Worm (Caenorhabditis elegans) whole organism, L3 larva: ENCODE measurements around the gene F59A1.18.

Experiments
- aly-2 ChIP-seq: fragments of 150-350 bp; optimal IDR thresholded peaks from 2 replicates; lab custom pipeline; 2014; ENCODE audit warnings: missing biosample characterization, missing genetic modification characterization
- ama-1 ChIP-seq: fragments of 150-350 bp; optimal IDR thresholded peaks from 2 replicates; lab custom pipeline; 2018
- ceh-16 ChIP-seq: sonication (generic microtip); optimal IDR thresholded peaks from 2 replicates; lab custom pipeline; 2017; ENCODE audit warnings: missing biosample characterization, missing genetic modification characterization
- ceh-28 ChIP-seq: fragments of 150-350 bp; optimal IDR thresholded peaks from 2 replicates; lab custom pipeline; 2014; ENCODE audit warnings: missing biosample characterization, missing genetic modification reagents, missing genetic modification characterization
- ceh-9 ChIP-seq: sonication (generic microtip); optimal IDR thresholded peaks from 2 replicates; lab custom pipeline; 2018; ENCODE audit warnings: missing biosample characterization, missing genetic modification characterization
- daf-12 ChIP-seq: fragments of 150-350 bp; optimal IDR thresholded peaks from 2 replicates; lab custom pipeline; 2014; ENCODE audit warnings: missing biosample characterization, missing genetic modification reagents, missing genetic modification characterization
- egl-5 ChIP-seq: fragments of 150-350 bp; optimal IDR thresholded peaks from 2 replicates; lab custom pipeline; 2017; ENCODE audit warnings: missing biosample characterization, missing genetic modification reagents, missing genetic modification characterization, inconsistent platforms
- elt-1 ChIP-seq: fragments of 150-350 bp; optimal IDR thresholded peaks from 2 replicates; lab custom pipeline; 2014; ENCODE audit warnings: missing biosample characterization, missing genetic modification characterization
- elt-2 ChIP-seq: sonication (generic microtip); optimal IDR thresholded peaks from 2 replicates; lab custom pipeline; 2016; ENCODE audit warnings: missing genetic modification reagents, mild to moderate bottlenecking, missing genetic modification characterization, missing compliant biosample characterization
- elt-3 ChIP-seq, 3 experiments: fragments of 150-350 bp in 1 of 3; sonication (generic microtip) in 2 of 3; optimal IDR thresholded peaks; 2 replicates in 2 of 3; 4 replicates in 1 of 3; lab custom pipeline; 2014 to 2017; ENCODE audit warnings: missing biosample characterization in 3 of 3, missing genetic modification characterization in 3 of 3
- fkh-10 ChIP-seq: sonication (generic microtip); optimal IDR thresholded peaks from 2 replicates; lab custom pipeline; 2017; ENCODE audit warnings: missing biosample characterization, missing genetic modification reagents, missing genetic modification characterization
- fos-1 ChIP-seq: fragments of 150-350 bp; optimal IDR thresholded peaks from 2 replicates; lab custom pipeline; 2014; ENCODE audit warnings: missing biosample characterization, missing genetic modification characterization
- hmg-11 ChIP-seq: sonication (generic microtip); optimal IDR thresholded peaks from 2 replicates; lab custom pipeline; 2016; ENCODE audit warnings: missing genetic modification characterization, missing compliant biosample characterization
- jun-1 ChIP-seq: fragments of 150-350 bp; optimal IDR thresholded peaks from 2 replicates; lab custom pipeline; 2014; ENCODE audit warnings: missing biosample characterization, missing genetic modification reagents, missing genetic modification characterization
- lin-15B ChIP-seq: fragments of 150-350 bp; optimal IDR thresholded peaks from 2 replicates; lab custom pipeline; 2014; ENCODE audit warnings: missing biosample characterization, missing genetic modification characterization
- lsy-12 ChIP-seq: sonication (generic microtip); optimal IDR thresholded peaks from 2 replicates; lab custom pipeline; 2016; ENCODE audit warnings: mild to moderate bottlenecking, missing genetic modification characterization, missing compliant biosample characterization
- mdl-1 ChIP-seq: fragments of 150-350 bp; optimal IDR thresholded peaks from 2 replicates; lab custom pipeline; 2014; ENCODE audit warnings: missing biosample characterization, missing genetic modification characterization
- mml-1 ChIP-seq: fragments of 150-350 bp; sonication (generic microtip); optimal IDR thresholded peaks from 3 replicates; lab custom pipeline; 2014; ENCODE audit warnings: missing biosample characterization, missing genetic modification characterization
- nfya-1 ChIP-seq: sonication (generic microtip); optimal IDR thresholded peaks from 2 replicates; lab custom pipeline; 2017; ENCODE audit warnings: missing genetic modification characterization, mild to moderate bottlenecking, missing compliant biosample characterization, antibody characterized with exemption, moderate library complexity; ENCODE audit not compliant: insufficient read depth
- nhr-11 ChIP-seq: fragments of 150-350 bp; optimal IDR thresholded peaks from 2 replicates; lab custom pipeline; 2014; ENCODE audit warnings: missing biosample characterization, missing genetic modification characterization
- nhr-12 ChIP-seq: fragments of 150-350 bp; optimal IDR thresholded peaks from 2 replicates; lab custom pipeline; 2014; ENCODE audit warnings: missing biosample characterization, missing genetic modification characterization
- nhr-23 ChIP-seq: fragments of 150-350 bp; optimal IDR thresholded peaks from 2 replicates; lab custom pipeline; 2014; ENCODE audit warnings: missing biosample characterization, missing genetic modification reagents, missing genetic modification characterization
- nhr-237 ChIP-seq: fragments of 150-350 bp; optimal IDR thresholded peaks from 2 replicates; lab custom pipeline; 2014; ENCODE audit warnings: missing biosample characterization, missing genetic modification characterization
- nhr-25 ChIP-seq: sonication (generic microtip); optimal IDR thresholded peaks from 2 replicates; lab custom pipeline; 2017; ENCODE audit warnings: missing biosample characterization, missing genetic modification characterization
- nhr-28 ChIP-seq: fragments of 150-350 bp; optimal IDR thresholded peaks from 2 replicates; lab custom pipeline; 2014; ENCODE audit warnings: missing biosample characterization, missing genetic modification characterization
- nhr-67 ChIP-seq: fragments of 150-350 bp; optimal IDR thresholded peaks from 2 replicates; lab custom pipeline; 2014; ENCODE audit warnings: missing biosample characterization, missing genetic modification characterization
- nhr-76 ChIP-seq: fragments of 150-350 bp; sonication (generic microtip); optimal IDR thresholded peaks from 5 replicates; lab custom pipeline; 2014; ENCODE audit warnings: missing biosample characterization, missing genetic modification characterization
- nhr-77 ChIP-seq: fragments of 150-350 bp; optimal IDR thresholded peaks from 2 replicates; lab custom pipeline; 2014; ENCODE audit warnings: missing biosample characterization, missing genetic modification characterization
- pqm-1 ChIP-seq: fragments of 150-350 bp; optimal IDR thresholded peaks from 2 replicates; lab custom pipeline; 2017; ENCODE audit warnings: missing biosample characterization, missing genetic modification characterization, inconsistent platforms
- sea-2 ChIP-seq: fragments of 150-350 bp; sonication (generic microtip); optimal IDR thresholded peaks from 4 replicates; lab custom pipeline; 2014; ENCODE audit warnings: missing biosample characterization, missing genetic modification reagents, missing genetic modification characterization
- skn-1 ChIP-seq: fragments of 150-350 bp; optimal IDR thresholded peaks from 2 replicates; lab custom pipeline; 2014; ENCODE audit warnings: missing biosample characterization, missing genetic modification characterization
- snpc-4 ChIP-seq: fragments of 150-350 bp; optimal IDR thresholded peaks from 2 replicates; lab custom pipeline; 2014; ENCODE audit warnings: missing biosample characterization, missing genetic modification characterization
- tbx-2 ChIP-seq: sonication (generic microtip); optimal IDR thresholded peaks from 2 replicates; lab custom pipeline; 2016; ENCODE audit warnings: mild to moderate bottlenecking, missing genetic modification characterization, missing compliant biosample characterization
- unc-39 ChIP-seq: sonication (generic microtip); optimal IDR thresholded peaks from 4 replicates; lab custom pipeline; 2017; ENCODE audit warnings: missing biosample characterization, missing genetic modification characterization
- zag-1 ChIP-seq: fragments of 150-350 bp; optimal IDR thresholded peaks from 2 replicates; lab custom pipeline; 2014; ENCODE audit warnings: missing biosample characterization, missing genetic modification characterization
- ztf-11 ChIP-seq: fragments of 150-350 bp; optimal IDR thresholded peaks from 2 replicates; lab custom pipeline; 2014; ENCODE audit warnings: missing biosample characterization, missing genetic modification characterization
- ztf-4 ChIP-seq: fragments of 150-350 bp; optimal IDR thresholded peaks from 2 replicates; lab custom pipeline; 2014; ENCODE audit warnings: missing biosample characterization, missing genetic modification characterization

Gene F59A1.18

DNA sequence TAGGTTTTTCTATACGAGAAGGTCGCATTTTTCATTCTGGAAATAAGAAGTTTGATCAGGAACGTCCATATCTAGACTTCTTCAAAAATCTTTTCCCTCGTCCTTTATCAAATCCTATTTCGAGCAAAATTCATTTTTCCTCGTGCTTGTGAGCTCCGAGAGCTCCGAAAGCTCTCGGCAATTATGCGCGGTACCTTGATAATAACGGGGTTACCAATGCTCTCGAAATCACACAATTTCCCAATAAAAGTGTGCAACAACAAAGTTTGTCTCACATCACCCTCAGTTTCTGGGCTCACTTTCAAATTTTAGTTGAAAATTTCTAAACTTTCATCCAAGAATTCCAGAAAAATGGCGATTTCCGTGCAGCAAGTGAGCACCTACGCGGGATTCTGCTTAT lies 18.2 kb downstream of the F59A1.18 start, which contains the start of gene str-89:
Gene str-89 (plus strand): TSS at position 301 of the 400 bp plus-strand sequence.
- TF ChIP-seq lsy-12: no peak
- TF ChIP-seq elt-2 (tag; lab: Kevin White, UChicago): no peak
- no peak for TF ChIP-seq nhr-76 (tag; lab: Kevin White, UChicago)
- TF ChIP-seq nhr-25 (tag; lab: Kevin White, UChicago): no peak
- no peak for TF ChIP-seq fkh-10 (GFP tag; lab: Kevin White, UChicago)
- no peak for TF ChIP-seq nhr-67
- TF ChIP-seq fos-1: no peak
- no peak for TF ChIP-seq pqm-1 (tag; lab: Kevin White, UChicago)
- TF ChIP-seq jun-1 (tag; lab: Kevin White, UChicago): no peak
- TF ChIP-seq nhr-11: no peak
- no peak for TF ChIP-seq ceh-28 (tag; lab: Kevin White, UChicago)
- TF ChIP-seq elt-3 (tag; optimal IDR thresholded peaks at IDR 0.05; lab: Kevin White, UChicago): no peak
- no peak for TF ChIP-seq ama-1 (lab: Kevin White, UChicago)
- TF ChIP-seq sea-2: no peak
- no peak for TF ChIP-seq daf-12
- TF ChIP-seq aly-2 (tag; lab: Kevin White, UChicago): no peak
- no peak for TF ChIP-seq snpc-4 (tag; lab: Kevin White, UChicago)
- no peak for TF ChIP-seq nhr-237
- no peak for TF ChIP-seq egl-5 (tag; lab: Kevin White, UChicago)

- no peak for TF ChIP-seq jun-1 (tag; lab: Kevin White, UChicago)
- TF ChIP-seq nhr-12 (tag; lab: Kevin White, UChicago): no peak
- TF ChIP-seq sea-2: no peak
- TF ChIP-seq mdl-1 (tag; lab: Kevin White, UChicago): no peak
- no peak for TF ChIP-seq mml-1 (tag; lab: Kevin White, UChicago)
- no peak for TF ChIP-seq lin-15B
- no peak for TF ChIP-seq nhr-25 (tag; lab: Kevin White, UChicago)
- no peak for TF ChIP-seq ceh-28 (tag; lab: Kevin White, UChicago)
- TF ChIP-seq snpc-4 (tag; lab: Kevin White, UChicago): no peak
- no peak for TF ChIP-seq lsy-12
- TF ChIP-seq pqm-1 (tag; lab: Kevin White, UChicago): no peak
- TF ChIP-seq elt-2 (tag; lab: Kevin White, UChicago): no peak
- TF ChIP-seq daf-12: no peak
- no peak for TF ChIP-seq unc-39
- no peak for TF ChIP-seq skn-1 (tag; lab: Kevin White, UChicago)
- TF ChIP-seq tbx-2 (tag; lab: Kevin White, UChicago): no peak
- TF ChIP-seq zag-1 (tag; lab: Kevin White, UChicago): no peak
- TF ChIP-seq ceh-16 (tag; lab: Kevin White, UChicago): no peak
- TF ChIP-seq, all 47 proteins: peak for 0
These were observed 19.1 kb downstream of the F59A1.18 start, which contains the start of gene F59A1.12 for ce11 chrV:17667676-17668075. TSS of gene F59A1.12 (minus strand) at chrV:17667776.

DNA sequence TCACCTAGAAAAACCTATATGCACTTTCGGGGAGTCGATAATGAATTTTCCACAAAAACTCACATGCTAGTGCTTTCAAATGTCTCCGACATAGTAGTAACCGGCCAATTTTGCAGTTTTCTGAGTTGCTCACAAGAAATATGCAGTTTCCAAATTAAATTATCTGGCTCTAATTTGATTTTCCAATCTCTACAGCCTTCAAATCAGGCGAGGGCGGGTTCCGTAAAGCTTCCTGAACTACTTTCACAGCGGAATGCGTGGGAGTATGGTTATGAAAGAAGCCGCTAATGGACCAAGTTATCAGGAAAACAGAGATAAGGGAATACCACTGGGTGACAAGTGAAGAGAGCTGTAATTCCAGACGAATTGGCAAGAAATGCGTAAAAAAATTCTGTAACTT lies 20.8 kb downstream of the F59A1.18 start, which contains the start of gene F59A1.11:
Gene F59A1.11 (minus strand): TSS at position 101 of the 400 bp plus-strand sequence.
- TF ChIP-seq jun-1 (tag; lab: Kevin White, UChicago) (no peak), ztf-4 (tag; lab: Kevin White, UChicago) (no peak), hmg-11 (tag; lab: Kevin White, UChicago) (no peak), nhr-12 (tag; lab: Kevin White, UChicago) (no peak), aly-2 (tag; lab: Kevin White, UChicago) (no peak), nfya-1 (tag; lab: Kevin White, UChicago) (no peak), fos-1 (no peak), ceh-16 (tag; lab: Kevin White, UChicago) (no peak), nhr-23 (tag; lab: Kevin White, UChicago) (no peak), sea-2 (no peak), nhr-28 (tag; lab: Kevin White, UChicago) (no peak), elt-1 (tag; lab: Kevin White, UChicago) (no peak), ztf-11 (no peak), egl-5 (tag; lab: Kevin White, UChicago) (no peak), ceh-9 (tag; lab: Kevin White, UChicago) (no peak), nhr-77 (tag; lab: Kevin White, UChicago) (no peak), snpc-4 (tag; lab: Kevin White, UChicago) (no peak), pqm-1 (tag; lab: Kevin White, UChicago) (no peak)

ce11 chrV:17664367-17664766 lies 22.4 kb downstream of the F59A1.18 start:
- TF ChIP-seq nhr-25 (tag; lab: Kevin White, UChicago): no peak
- no peak for TF ChIP-seq ztf-4 (tag; lab: Kevin White, UChicago)
- no peak for TF ChIP-seq zag-1 (tag; lab: Kevin White, UChicago)
- no peak for TF ChIP-seq skn-1 (tag; lab: Kevin White, UChicago)
- no peak for TF ChIP-seq daf-12
- TF ChIP-seq fos-1: no peak
